Worm (Caenorhabditis elegans) whole organism, midembryonic: Measurements from ENCODE around the gene F14H3.3.

ENCODE experiments used
- flt-1 ChIP-seq: fragments of 200-800 bp; sonication (Bioruptor generic); IDR thresholded peaks from 2 replicates; pipeline ENCODE4 v1.3.6; 2022; ENCODE audit warnings: missing genetic modification characterization, missing compliant biosample characterization
- klf-2 ChIP-seq: fragments of 200-800 bp; sonication (Bioruptor generic); conservative IDR thresholded peaks from 2 replicates; pipeline ENCODE4 v1.3.6; 2022; ENCODE audit warnings: missing genetic modification reagents, missing genetic modification characterization, missing compliant biosample characterization
- med-1 ChIP-seq: sonication (generic microtip); optimal IDR thresholded peaks from 2 replicates; lab custom pipeline; 2017; ENCODE audit warnings: missing genetic modification characterization, mild to moderate bottlenecking, missing compliant biosample characterization, antibody characterized with exemption, missing genetic modification reagents; ENCODE audit not compliant: insufficient read depth
- ref-1 ChIP-seq: fragments of 200-800 bp; sonication (Bioruptor generic); conservative IDR thresholded peaks from 2 replicates; pipeline ENCODE4 v1.3.6; 2022; ENCODE audit warnings: missing genetic modification reagents, missing genetic modification characterization, missing compliant biosample characterization
- tab-1 ChIP-seq: fragments of 200-800 bp; sonication (Bioruptor generic); IDR thresholded peaks from 2 replicates; pipeline ENCODE4 v1.3.6; 2022; ENCODE audit warnings: missing genetic modification characterization, missing compliant biosample characterization
- ztf-23 ChIP-seq: fragments of 200-800 bp; sonication (Bioruptor generic); IDR thresholded peaks from 2 replicates; pipeline ENCODE4 v1.3.6; 2022; ENCODE audit warnings: missing genetic modification reagents, missing genetic modification characterization, missing compliant biosample characterization
- ztf-29 ChIP-seq: fragments of 200-800 bp; sonication (Bioruptor generic); IDR thresholded peaks from 2 replicates; pipeline ENCODE4 v1.3.6; 2022; ENCODE audit warnings: missing genetic modification reagents, missing genetic modification characterization, missing compliant biosample characterization

DNA sequence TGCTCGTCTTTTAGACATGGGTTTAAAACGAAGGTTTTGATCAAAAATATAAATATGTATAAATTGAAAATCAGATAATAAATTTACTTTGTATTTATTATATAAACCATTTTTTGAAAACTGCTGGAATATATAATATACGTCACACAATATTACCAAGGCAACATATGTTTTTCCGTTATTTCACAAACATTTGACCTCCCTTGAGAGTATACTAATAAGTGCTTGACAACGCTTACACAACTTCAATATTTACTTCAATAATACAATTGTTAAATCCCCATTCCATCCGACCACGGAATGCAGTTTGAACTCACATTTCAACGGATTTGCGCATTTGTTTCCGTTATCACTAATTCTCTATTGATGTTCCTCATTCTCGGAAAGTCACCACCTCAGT is 5.8 kb downstream of the F14H3.3 start, which contains the start of gene str-198:
- TF ChIP-seq flt-1 (GFP tag; lab: Robert Waterston, UW) (no peak), ref-1 (GFP tag; lab: Robert Waterston, UW) (no peak), klf-2 (GFP tag; lab: Robert Waterston, UW) (no peak), tab-1 (no peak), med-1 (GFP tag; lab: Kevin White, UChicago) (no peak), ztf-23 (GFP tag; lab: Robert Waterston, UW) (no peak), ztf-29 (no peak)
